Worm (Caenorhabditis elegans) whole organism, early embryonic: ENCODE results near the gene C06A1.6.

Experiments used
- B0310.2 ChIP-seq: sonication (generic microtip); optimal IDR thresholded peaks from 2 replicates; lab custom pipeline; 2016; ENCODE audit warnings: mild to moderate bottlenecking, missing genetic modification characterization, missing compliant biosample characterization
- F13C5.2 ChIP-seq: sonication (generic microtip); optimal IDR thresholded peaks from 2 replicates; lab custom pipeline; 2017; ENCODE audit warnings: mild to moderate bottlenecking, missing genetic modification characterization, inconsistent platforms, missing compliant biosample characterization
- aly-1 ChIP-seq: sonication (generic microtip); optimal IDR thresholded peaks from 2 replicates; lab custom pipeline; 2016; ENCODE audit warnings: missing genetic modification characterization, missing compliant biosample characterization
- ama-1 ChIP-seq: fragments of 150-350 bp; optimal IDR thresholded peaks from 2 replicates; lab custom pipeline; 2014
- ceh-13 ChIP-seq: fragments of 200-800 bp; sonication (Bioruptor generic); optimal IDR thresholded peaks from 2 replicates; lab custom pipeline; 2018; ENCODE audit warnings: mild to moderate bottlenecking, missing genetic modification characterization, missing compliant biosample characterization
- ceh-36 ChIP-seq: sonication (generic microtip); optimal IDR thresholded peaks from 2 replicates; lab custom pipeline; 2016; ENCODE audit warnings: missing genetic modification characterization, inconsistent platforms, missing compliant biosample characterization
- ets-7 ChIP-seq: sonication (generic microtip); optimal IDR thresholded peaks from 2 replicates; lab custom pipeline; 2016; ENCODE audit warnings: missing genotype, missing genetic modification characterization, missing compliant biosample characterization
- flt-1 ChIP-seq: fragments of 200-800 bp; sonication (Bioruptor generic); IDR thresholded peaks from 2 replicates; pipeline ENCODE4 v1.3.6; 2022; ENCODE audit warnings: missing genetic modification characterization, missing compliant biosample characterization
- hmbx-1 ChIP-seq: sonication (generic microtip); optimal IDR thresholded peaks from 2 replicates; lab custom pipeline; 2016; ENCODE audit warnings: mild to moderate bottlenecking, missing genetic modification characterization, missing compliant biosample characterization
- hmg-4 ChIP-seq: fragments of 200-800 bp; sonication (Bioruptor generic); optimal IDR thresholded peaks from 2 replicates; lab custom pipeline; 2018; ENCODE audit warnings: mild to moderate bottlenecking, missing genetic modification characterization, missing compliant biosample characterization
- hnd-1 ChIP-seq: sonication (generic microtip); optimal IDR thresholded peaks from 2 replicates; lab custom pipeline; 2016; ENCODE audit warnings: missing genetic modification characterization, missing compliant biosample characterization
- pes-1 ChIP-seq: fragments of 200-800 bp; sonication (Bioruptor generic); IDR thresholded peaks from 2 replicates; pipeline ENCODE4 v1.3.6; 2022; ENCODE audit warnings: missing genetic modification reagents, missing genetic modification characterization, missing compliant biosample characterization
- scrt-1 ChIP-seq: fragments of 200-800 bp; sonication (Bioruptor generic); IDR thresholded peaks from 2 replicates; pipeline ENCODE4 v1.3.6; 2022; ENCODE audit warnings: missing genetic modification characterization, missing compliant biosample characterization
- sea-1 ChIP-seq: fragments of 200-800 bp; sonication (Bioruptor generic); conservative IDR thresholded peaks from 2 replicates; pipeline ENCODE4 v1.3.6; 2022; ENCODE audit warnings: missing genetic modification characterization, missing compliant biosample characterization
- tbx-11 ChIP-seq: fragments of 200-800 bp; sonication (Bioruptor generic); IDR thresholded peaks from 2 replicates; pipeline ENCODE4 v1.3.6; 2022; ENCODE audit warnings: missing genetic modification characterization, missing compliant biosample characterization
- tbx-37 ChIP-seq: fragments of 200-800 bp; sonication (Bioruptor generic); conservative IDR thresholded peaks from 2 replicates; pipeline ENCODE4 v1.3.6; 2022; ENCODE audit warnings: missing genetic modification reagents, missing genetic modification characterization, missing compliant biosample characterization
- tra-4 ChIP-seq: sonication (generic microtip); optimal IDR thresholded peaks from 2 replicates; lab custom pipeline; 2017; ENCODE audit warnings: missing genetic modification characterization, missing compliant biosample characterization

C06A1.6 gene

ce11 chrII:10539232-10539631 lies 25.2 kb downstream of the C06A1.6 start, which contains the start of gene R166.3:
Gene R166.3, minus strand, starts transcription at chrII:10539332.
- no peak for TF ChIP-seq B0310.2 (tag; lab: Kevin White, UChicago)
- TF ChIP-seq tra-4 (tag; lab: Kevin White, UChicago), result no peak
- TF ChIP-seq F13C5.2 (tag; lab: Kevin White, UChicago), result no peak
- TF ChIP-seq hmbx-1 (tag; lab: Kevin White, UChicago), result no peak
- TF ChIP-seq ets-7 (tag; lab: Kevin White, UChicago), result no peak
- no peak for TF ChIP-seq pes-1 (GFP tag; lab: Robert Waterston, UW)
- no peak for TF ChIP-seq flt-1
- TF ChIP-seq sea-1 (GFP tag; lab: Robert Waterston, UW), result no peak
- no peak for TF ChIP-seq hmg-4 (GFP tag; lab: Kevin White, UChicago)
- no peak for TF ChIP-seq hnd-1
- no peak for TF ChIP-seq scrt-1 (GFP tag; lab: Robert Waterston, UW)

ce11 chrII:10537988-10538387 lies 26.5 kb downstream of the C06A1.6 start:
- TF ChIP-seq aly-1 (tag; lab: Kevin White, UChicago), result no peak
- peak; percentile 19 for TF ChIP-seq F13C5.2 (tag; lab: Kevin White, UChicago)
- TF ChIP-seq tbx-37 (GFP tag; lab: Robert Waterston, UW), result peak; percentile 40; the same call in 1 of the 2 replicates
- no peak for TF ChIP-seq hnd-1
- TF ChIP-seq ama-1 (lab: Kevin White, UChicago), result no peak

- TF ChIP-seq scrt-1 (GFP tag; lab: Robert Waterston, UW), result no peak
- no peak for TF ChIP-seq sea-1 (GFP tag; lab: Robert Waterston, UW)
- TF ChIP-seq hmg-4 (GFP tag; lab: Kevin White, UChicago), result no peak
- no peak for TF ChIP-seq F13C5.2 (tag; lab: Kevin White, UChicago)
- no peak for TF ChIP-seq ceh-13 (GFP tag; lab: Kevin White, UChicago)
- no peak for TF ChIP-seq ets-7 (tag; lab: Kevin White, UChicago)
- no peak for TF ChIP-seq aly-1 (tag; lab: Kevin White, UChicago)
- TF ChIP-seq B0310.2 (tag; lab: Kevin White, UChicago), result no peak
- TF ChIP-seq hnd-1, result no peak
- TF ChIP-seq tbx-37 (GFP tag; lab: Robert Waterston, UW), result no peak
- TF ChIP-seq tra-4 (tag; lab: Kevin White, UChicago), result no peak
- TF ChIP-seq pes-1 (GFP tag; lab: Robert Waterston, UW), result no peak
- no peak for TF ChIP-seq ceh-36
These were observed 26.9 kb downstream of the C06A1.6 start, which contains the start of gene R166.2 for ce11 chrII:10537571-10537970. Gene R166.2, minus strand, starts transcription at chrII:10537671.

ce11 chrII:10533985-10534384 lies 30.5 kb downstream of the C06A1.6 start:
- no peak for TF ChIP-seq tbx-37 (GFP tag; lab: Robert Waterston, UW)
- TF ChIP-seq ama-1 (lab: Kevin White, UChicago), result no peak
- TF ChIP-seq aly-1 (tag; lab: Kevin White, UChicago), result no peak
- no peak for TF ChIP-seq B0310.2 (tag; lab: Kevin White, UChicago)

- TF ChIP-seq hnd-1 (no peak), tra-4 (tag; lab: Kevin White, UChicago) (no peak), tbx-11 (GFP tag; lab: Robert Waterston, UW) (no peak), ceh-13 (GFP tag; lab: Kevin White, UChicago) (no peak), hmbx-1 (tag; lab: Kevin White, UChicago) (no peak), ets-7 (tag; lab: Kevin White, UChicago) (no peak), pes-1 (GFP tag; lab: Robert Waterston, UW) (no peak), flt-1 (no peak), B0310.2 (tag; lab: Kevin White, UChicago) (no peak), tbx-37 (GFP tag; lab: Robert Waterston, UW) (no peak)
These were observed 32.9 kb downstream of the C06A1.6 start for ce11 chrII:10531604-10532003.

- TF ChIP-seq pes-1 (GFP tag; lab: Robert Waterston, UW) (no peak), tra-4 (tag; lab: Kevin White, UChicago) (no peak)
These were observed 33.6 kb downstream of the C06A1.6 start for ce11 chrII:10530907-10531306.

ce11 chrII:10529218-10529751 lies 35.2 kb downstream of the C06A1.6 start:
- 0 out of 2 replicates have a peak, but pooled peaks have one; percentile 15 for TF ChIP-seq tbx-37 (GFP tag; lab: Robert Waterston, UW)
- no peak for TF ChIP-seq flt-1
- TF ChIP-seq ets-7 (tag; lab: Kevin White, UChicago), result no peak
- TF ChIP-seq ama-1 (lab: Kevin White, UChicago), result no peak

ce11 chrII:10527649-10528134 lies 36.8 kb downstream of the C06A1.6 start, which contains the start of gene mab-10:
Gene mab-10, plus strand, starts transcription at chrII:10528084.
- TF ChIP-seq scrt-1 (GFP tag; lab: Robert Waterston, UW), result peak; percentile 59; the same call in 1 of the 2 replicates
- no peak for TF ChIP-seq aly-1 (tag; lab: Kevin White, UChicago)

ce11 chrII:10525134-10525533 lies 39.3 kb downstream of the C06A1.6 start:
- TF ChIP-seq B0310.2 (tag; lab: Kevin White, UChicago), result no peak
- no peak for TF ChIP-seq sea-1 (GFP tag; lab: Robert Waterston, UW)
- no peak for TF ChIP-seq ets-7 (tag; lab: Kevin White, UChicago)
- no peak for TF ChIP-seq hnd-1
- TF ChIP-seq scrt-1 (GFP tag; lab: Robert Waterston, UW), result no peak
- no peak for TF ChIP-seq ceh-13 (GFP tag; lab: Kevin White, UChicago)
- TF ChIP-seq flt-1, result no peak
